Worm (Caenorhabditis elegans): ENCODE data around the gene ttll-15.

- TF ChIP-seq lin-15B (tag; optimal IDR thresholded peaks at IDR 0.05) = no peak
- no peak for TF ChIP-seq unc-62 (GFP tag; optimal IDR thresholded peaks at IDR 0.05)
These were observed 44.5 kb downstream of the ttll-15 start, which contains the start of gene F15H10.8 for ce11 chrV:10402804-10403203.

Measured in whole organism, L3 larva.